Worm (Caenorhabditis elegans) whole organism, L4/young adult: Measurements from ENCODE around the gene F08D12.7.

Experiments used
- W03F9.2 ChIP-seq: fragments of 150-350 bp; optimal IDR thresholded peaks from 2 replicates; lab custom pipeline; 2014; ENCODE audit warnings: missing biosample characterization, missing genetic modification characterization
- dao-5 ChIP-seq: sonication (generic microtip); optimal IDR thresholded peaks from 2 replicates; lab custom pipeline; 2016; ENCODE audit warnings: missing genotype, missing genetic modification characterization, moderate library complexity, missing compliant biosample characterization
- him-1 ChIP-seq: sonication (generic microtip); optimal IDR thresholded peaks from 2 replicates; lab custom pipeline; 2016; ENCODE audit warnings: missing genotype, missing genetic modification reagents, missing genetic modification characterization, missing compliant biosample characterization

DNA sequence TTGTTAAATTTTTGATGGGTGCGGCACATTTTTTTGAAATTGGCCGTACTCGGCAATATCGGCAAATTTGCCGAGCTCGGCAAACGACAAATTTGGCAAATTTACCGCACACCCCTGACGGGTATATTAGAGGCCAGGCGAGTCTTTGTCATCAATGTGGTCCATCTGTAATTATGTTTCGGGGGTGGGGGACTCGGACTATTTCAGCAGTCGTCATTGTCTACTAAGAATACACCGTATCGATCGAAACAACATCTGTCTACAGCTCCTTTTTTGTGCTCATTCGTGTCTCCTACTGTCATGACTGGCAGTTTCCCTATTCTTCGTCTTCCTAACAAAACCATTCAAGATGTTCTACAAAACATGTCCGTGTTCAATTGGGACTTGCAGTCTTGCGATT, 2.6 kb downstream of the F08D12.7 start, which contains the start of gene F08D12.15:
- TF ChIP-seq dao-5 (tag; lab: Kevin White, UChicago) (no peak), him-1 (tag; lab: Kevin White, UChicago) (no peak), W03F9.2 (tag; lab: Kevin White, UChicago) (no peak)
